Fruit fly (Drosophila melanogaster): ENCODE results near the gene Sod1.

Gene Sod1

dm6 chr3L:11118627-11119395 is 5.3 kb upstream of the Sod1 start (continued):
- TF ChIP-seq da (GFP tag; optimal IDR thresholded peaks at IDR 0.05) (peak; percentile 6), CG33557 (GFP tag; optimal IDR thresholded peaks at IDR 0.05) (peak; percentile 85), tgo (GFP tag; IDR thresholded peaks at IDR 0.05) (peak; percentile 27; the same call in 1 of the 3 replicates), CG11085 (GFP tag; IDR thresholded peaks at IDR 0.05) (no peak; the same call in 1 of the 2 replicates), CG16815 (GFP tag; optimal IDR thresholded peaks at IDR 0.05) (peak; percentile 3), hkb (optimal IDR thresholded peaks at IDR 0.05) (no peak), hkb (GFP tag; IDR thresholded peaks at IDR 0.05) (peak; percentile 85), lilli (GFP tag; optimal IDR thresholded peaks at IDR 0.05) (no peak), Dip3 (GFP tag; optimal IDR thresholded peaks at IDR 0.05) (peak; percentile 31), repo (GFP tag; optimal IDR thresholded peaks at IDR 0.05) (peak; percentile 49), ap (GFP tag; IDR thresholded peaks at IDR 0.05) (no peak), br (optimal IDR thresholded peaks at IDR 0.05) (no peak), CG9797 (GFP tag; optimal IDR thresholded peaks at IDR 0.05) (peak; percentile 26), HLH3B (GFP tag; IDR thresholded peaks at IDR 0.05) (peak; percentile 33; the same call in 1 of the 2 replicates), CG17186 (GFP tag; optimal IDR thresholded peaks at IDR 0.05) (peak; percentile 47), Adf1 (GFP tag; IDR thresholded peaks at IDR 0.05) (peak; percentile 77), CG18764 (GFP tag; optimal IDR thresholded peaks at IDR 0.05) (peak; percentile 40), vvl (GFP tag; IDR thresholded peaks at IDR 0.05) (peak; percentile 75; the same call in 1 of the 2 replicates), bsh (GFP tag; optimal IDR thresholded peaks at IDR 0.05) (peak; percentile 52 to 66), twi (tag; optimal IDR thresholded peaks at IDR 0.05) (peak; percentile 54), CG17385 (GFP tag; optimal IDR thresholded peaks at IDR 0.05) (peak; percentile 68), CG7745 (tag; optimal IDR thresholded peaks at IDR 0.05) (peak; percentile 81), Sox100B (GFP tag; optimal IDR thresholded peaks at IDR 0.05) (peak; percentile 72), otp (GFP tag; IDR thresholded peaks at IDR 0.05) (peak; percentile 65; the same call in 1 of the 3 replicates), Dref (GFP tag; IDR thresholded peaks at IDR 0.05) (no peak), NFAT (GFP tag; IDR thresholded peaks at IDR 0.05) (peak; percentile 70; the same call in 1 of the 2 replicates), D19A (tag; optimal IDR thresholded peaks at IDR 0.05) (peak; percentile 53), CG3995 (GFP tag; optimal IDR thresholded peaks at IDR 0.05) (no peak), Elba2 (GFP tag; optimal IDR thresholded peaks at IDR 0.05) (no peak), dati (GFP tag; IDR thresholded peaks at IDR 0.05) (no peak), Nf-YA (GFP tag; IDR thresholded peaks at IDR 0.05) (peak; percentile 52; the same call in 1 of the 2 replicates), CG11504 (tag; optimal IDR thresholded peaks at IDR 0.05) (peak; percentile 30), eyg (GFP tag; optimal IDR thresholded peaks at IDR 0.05) (peak; percentile 33), CG2199 (GFP tag; IDR thresholded peaks at IDR 0.05) (0 out of 3 replicates have a peak, but pooled peaks have one; percentile 71), ken (GFP tag; IDR thresholded peaks at IDR 0.05) (no peak), NC2β (GFP tag; optimal IDR thresholded peaks at IDR 0.05) (peak; percentile 81), Fer3 (tag; optimal IDR thresholded peaks at IDR 0.05) (peak; percentile 71), CG18262 (tag; optimal IDR thresholded peaks at IDR 0.05) (peak; percentile 30), chm (GFP tag; IDR thresholded peaks at IDR 0.05) (no peak; the same call in none of the 2 replicates), CG34422 (GFP tag; IDR thresholded peaks at IDR 0.05) (peak; percentile 80; the same call in 1 of the 3 replicates), CG13287 (GFP tag; IDR thresholded peaks at IDR 0.05; ENCODE audit: partially characterized antibody) (peak; percentile 53; the same call in 1 of the 2 replicates), fd102C (GFP tag; optimal IDR thresholded peaks at IDR 0.05) (peak; percentile 88), Gug (GFP tag; IDR thresholded peaks at IDR 0.05) (no peak), CG17359 (tag; optimal IDR thresholded peaks at IDR 0.05) (peak; percentile 73), Optix (GFP tag; IDR thresholded peaks at IDR 0.05) (peak; percentile 57; the same call in 1 of the 3 replicates), CG3281 (GFP tag; optimal IDR thresholded peaks at IDR 0.05) (peak; percentile 74), dpn (GFP tag; optimal IDR thresholded peaks at IDR 0.05) (peak; percentile 16 to 49), Gsc (GFP tag; IDR thresholded peaks at IDR 0.05) (no peak), CG31388 (GFP tag; optimal IDR thresholded peaks at IDR 0.05) (peak; percentile 5), sqz (GFP tag; optimal IDR thresholded peaks at IDR 0.05) (peak; percentile 82)

All from whole organism, embryonic.